Worm (Caenorhabditis elegans): Measurements from ENCODE around the gene srbc-22.

Gene srbc-22

DNA sequence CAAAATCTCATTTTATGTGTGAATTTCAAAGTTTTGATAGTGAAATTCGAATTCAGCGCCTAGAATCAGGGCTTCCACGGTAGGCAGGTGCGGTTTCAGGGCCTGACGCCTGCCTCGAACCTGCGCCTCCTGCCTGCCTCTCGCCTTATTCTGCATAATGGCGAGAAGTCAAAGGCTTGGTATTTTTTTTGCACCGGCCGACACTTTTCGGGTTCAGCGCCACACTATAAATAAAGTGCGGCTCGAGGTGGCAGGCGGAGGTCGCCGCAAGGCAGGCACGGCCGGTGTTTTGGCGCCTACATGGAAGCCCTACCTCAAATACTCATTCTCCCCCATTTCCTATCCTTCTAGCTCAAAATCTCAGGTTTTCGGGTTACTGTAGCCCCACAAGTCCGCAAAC, 43.5 kb downstream of the srbc-22 start:
- TF ChIP-seq gmeb-1 (tag; optimal IDR thresholded peaks at IDR 0.05) (no peak), mab-5 (tag; optimal IDR thresholded peaks at IDR 0.05) (no peak), nhr-129 (tag; optimal IDR thresholded peaks at IDR 0.05) (no peak), nhr-12 (tag; optimal IDR thresholded peaks at IDR 0.05) (no peak), lin-11 (tag; optimal IDR thresholded peaks at IDR 0.05) (no peak), sma-3 (GFP tag; optimal IDR thresholded peaks at IDR 0.05) (no peak), nhr-23 (tag; optimal IDR thresholded peaks at IDR 0.05) (no peak), skn-1 (tag; optimal IDR thresholded peaks at IDR 0.05) (no peak), zag-1 (tag; optimal IDR thresholded peaks at IDR 0.05) (no peak), unc-55 (GFP tag; optimal IDR thresholded peaks at IDR 0.05) (no peak), nhr-10 (tag; optimal IDR thresholded peaks at IDR 0.05) (no peak), nhr-237 (tag; optimal IDR thresholded peaks at IDR 0.05) (no peak), R02D3.7 (tag; optimal IDR thresholded peaks at IDR 0.05) (no peak), snpc-4 (tag; optimal IDR thresholded peaks at IDR 0.05) (no peak), ztf-4 (tag; optimal IDR thresholded peaks at IDR 0.05) (no peak), nhr-11 (tag; optimal IDR thresholded peaks at IDR 0.05) (no peak)

DNA sequence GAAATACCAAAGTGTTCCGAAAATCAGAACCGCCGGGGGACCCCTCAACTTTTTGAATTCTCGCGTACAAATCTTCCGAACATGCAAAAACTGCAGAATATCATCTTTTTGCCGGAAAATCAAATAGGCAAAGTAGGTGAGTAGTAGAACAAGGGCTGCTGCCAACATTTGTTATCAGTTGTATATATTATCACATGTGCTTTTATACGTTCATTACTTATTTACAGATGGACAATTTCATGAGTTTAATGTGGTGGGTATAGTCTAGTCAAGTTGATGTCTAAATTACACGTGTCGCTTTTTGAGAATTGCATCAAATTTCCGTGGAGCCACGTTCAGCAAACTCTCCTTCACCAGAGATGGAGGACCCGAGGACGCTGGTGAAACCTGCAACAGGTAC, 44.3 kb downstream of the srbc-22 start, which contains the start of gene cyp-32B1:
cyp-32B1 (minus strand) TSS at position 176 of the 400 bp plus-strand sequence.
- TF ChIP-seq nhr-77 (tag; optimal IDR thresholded peaks at IDR 0.05) (no peak), sma-9 (GFP tag; optimal IDR thresholded peaks at IDR 0.05) (no peak), sma-9 (tag; optimal IDR thresholded peaks at IDR 0.05) (no peak), sma-3 (GFP tag; optimal IDR thresholded peaks at IDR 0.05) (no peak), fos-1 (tag; optimal IDR thresholded peaks at IDR 0.05) (peak; percentile 5), zag-1 (tag; optimal IDR thresholded peaks at IDR 0.05) (no peak), ceh-82 (tag; optimal IDR thresholded peaks at IDR 0.05) (no peak)

DNA sequence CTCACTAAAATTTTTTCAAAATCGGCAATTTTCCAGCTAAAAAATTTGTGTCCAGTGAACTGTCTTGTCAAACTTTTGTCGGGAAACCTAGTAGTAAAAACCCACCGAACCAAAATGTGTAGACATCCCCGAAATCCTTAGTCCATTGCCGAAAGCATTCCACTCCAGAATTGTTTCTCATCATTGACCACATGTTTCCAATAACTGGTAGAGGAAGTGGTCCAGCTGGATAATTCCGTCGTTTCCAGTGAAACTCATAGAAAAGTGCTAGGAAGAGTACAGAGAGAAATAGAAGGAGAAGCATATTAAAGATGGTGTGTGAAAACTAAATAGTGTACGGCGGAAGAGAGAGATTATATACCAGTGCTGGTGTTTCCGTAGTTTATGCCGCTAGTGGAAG, 47.1 kb downstream of the srbc-22 start, which contains the start of gene cyp-33C12:
cyp-33C12 (minus strand) TSS at position 321 of the 400 bp plus-strand sequence.
- TF ChIP-seq zag-1 (tag; optimal IDR thresholded peaks at IDR 0.05) (no peak), egl-27 (tag; optimal IDR thresholded peaks at IDR 0.05) (no peak), ama-1 (optimal IDR thresholded peaks at IDR 0.05) (no peak), mab-5 (tag; optimal IDR thresholded peaks at IDR 0.05) (no peak), unc-62 (GFP tag; optimal IDR thresholded peaks at IDR 0.05) (no peak), nhr-237 (tag; optimal IDR thresholded peaks at IDR 0.05) (no peak)

DNA sequence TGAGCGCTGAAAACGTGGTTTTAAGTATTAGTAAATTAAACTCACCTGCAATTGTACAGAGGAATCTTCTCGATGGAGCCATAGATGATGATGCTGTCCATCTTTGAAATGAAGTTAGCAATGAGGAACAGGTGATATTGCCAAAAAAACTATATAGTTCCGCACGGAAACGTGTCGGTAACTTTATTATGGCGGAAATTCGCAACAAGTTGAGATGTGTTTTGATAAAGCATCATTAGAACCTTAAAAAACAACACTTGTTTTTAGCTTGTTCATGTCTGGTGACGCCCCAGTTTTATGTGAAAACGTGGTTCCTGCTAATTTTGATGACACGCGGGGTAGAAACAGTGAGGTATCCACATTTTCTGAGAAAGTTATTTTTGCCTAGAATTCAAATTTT, 49.3 kb downstream of the srbc-22 start, which contains the start of gene srt-40:
srt-40 (minus strand) TSS at position 101 of the 400 bp plus-strand sequence.
- TF ChIP-seq ceh-16 (tag; optimal IDR thresholded peaks at IDR 0.05): no peak
- no peak for TF ChIP-seq nhr-21 (tag; optimal IDR thresholded peaks at IDR 0.05)
- TF ChIP-seq Y55F3AM.14 (GFP tag; optimal IDR thresholded peaks at IDR 0.05): no peak

DNA sequence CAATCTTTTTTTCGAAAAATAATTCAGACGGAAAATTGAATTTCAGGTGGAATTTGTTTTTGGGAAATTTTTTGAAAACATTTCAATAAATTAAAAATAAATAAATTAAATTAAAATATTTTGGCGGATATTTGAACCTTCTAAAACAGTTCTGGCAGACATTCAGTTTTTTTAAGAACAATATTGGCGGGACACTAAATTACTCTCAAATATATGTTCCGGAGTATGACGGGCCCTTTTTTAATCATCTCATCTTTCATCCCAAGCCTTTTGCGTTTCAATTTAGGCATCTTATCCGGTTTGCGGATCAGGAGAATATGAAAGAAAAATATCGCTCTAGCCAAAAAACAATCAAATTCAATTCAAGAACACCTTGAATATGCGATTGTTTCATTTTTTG, 49.9 kb downstream of the srbc-22 start, which contains the start of gene svh-11:
svh-11 (plus strand) TSS at position 301 of the 400 bp plus-strand sequence.
- TF ChIP-seq nhr-12 (tag; optimal IDR thresholded peaks at IDR 0.05) (no peak), nhr-6 (tag; optimal IDR thresholded peaks at IDR 0.05) (no peak), nhr-23 (tag; optimal IDR thresholded peaks at IDR 0.05) (no peak), ztf-11 (tag; optimal IDR thresholded peaks at IDR 0.05) (no peak)

DNA sequence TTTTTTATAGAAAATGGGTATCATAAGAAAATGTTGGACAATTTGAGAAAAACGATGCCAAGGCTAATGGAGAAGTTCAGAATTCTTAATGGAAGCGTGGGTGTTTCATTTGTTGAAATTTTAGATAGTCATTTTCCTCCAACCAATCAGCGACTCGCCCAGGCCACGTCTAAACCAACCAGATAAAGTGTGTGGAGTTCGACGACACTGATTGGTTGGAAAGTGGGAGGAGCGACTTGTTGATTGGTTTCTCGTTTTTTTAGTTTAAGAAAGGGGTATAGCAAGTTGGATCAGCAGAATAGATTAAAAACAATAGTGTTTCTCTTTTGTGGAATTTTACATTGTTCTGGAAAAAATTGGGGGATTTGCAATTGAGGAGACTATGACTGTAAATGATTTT, 50.6 kb downstream of the srbc-22 start:
- TF ChIP-seq skn-1 (tag; optimal IDR thresholded peaks at IDR 0.05) (no peak), aly-2 (tag; optimal IDR thresholded peaks at IDR 0.05) (no peak), crh-2 (tag; optimal IDR thresholded peaks at IDR 0.05) (no peak), sma-3 (GFP tag; optimal IDR thresholded peaks at IDR 0.05) (no peak), nhr-77 (tag; optimal IDR thresholded peaks at IDR 0.05) (no peak), ama-1 (optimal IDR thresholded peaks at IDR 0.05) (no peak), nhr-23 (tag; optimal IDR thresholded peaks at IDR 0.05) (no peak), mab-5 (tag; optimal IDR thresholded peaks at IDR 0.05) (no peak), elt-1 (tag; optimal IDR thresholded peaks at IDR 0.05) (no peak), ceh-16 (tag; optimal IDR thresholded peaks at IDR 0.05) (no peak), elt-3 (tag; optimal IDR thresholded peaks at IDR 0.05) (no peak), nhr-237 (tag; optimal IDR thresholded peaks at IDR 0.05) (no peak), egl-27 (tag; optimal IDR thresholded peaks at IDR 0.05) (no peak), ztf-4 (tag; optimal IDR thresholded peaks at IDR 0.05) (no peak), peb-1 (tag; optimal IDR thresholded peaks at IDR 0.05) (no peak), nhr-10 (tag; optimal IDR thresholded peaks at IDR 0.05) (no peak), Y55F3AM.14 (GFP tag; optimal IDR thresholded peaks at IDR 0.05) (no peak), sem-4 (tag; optimal IDR thresholded peaks at IDR 0.05) (no peak), unc-55 (GFP tag; optimal IDR thresholded peaks at IDR 0.05) (no peak), blmp-1 (tag; optimal IDR thresholded peaks at IDR 0.05; ENCODE audit: insufficient read depth) (no peak)

All from whole organism, L2 larva.